Worm (Caenorhabditis elegans): ENCODE results near the gene F01D5.6.

DNA sequence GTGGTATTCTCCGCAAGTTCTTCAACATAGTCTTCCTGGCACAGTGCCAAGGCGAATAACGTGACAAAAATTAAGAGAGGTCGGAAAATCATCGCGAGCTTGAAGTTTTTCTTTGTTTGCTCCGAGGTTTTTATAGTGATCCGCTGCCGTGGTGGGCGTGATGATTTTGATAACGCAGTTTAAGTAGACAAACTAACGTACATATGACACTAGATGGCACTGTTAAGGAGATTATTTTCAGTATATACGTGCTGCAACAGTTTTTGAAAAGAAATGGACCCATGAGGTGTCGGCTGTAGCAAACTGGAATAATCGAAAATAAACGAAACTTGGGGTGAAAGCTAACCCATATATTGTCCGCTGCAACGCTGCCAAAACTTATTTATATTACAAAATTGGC lies 4.1 kb upstream of the F01D5.6 start, which contains the start of gene F01D5.5:
- TF ChIP-seq elt-1 (tag; optimal IDR thresholded peaks at IDR 0.05) (no peak), Y55F3AM.14 (GFP tag; optimal IDR thresholded peaks at IDR 0.05) (no peak), skn-1 (tag; optimal IDR thresholded peaks at IDR 0.05) (no peak), ztf-11 (tag; optimal IDR thresholded peaks at IDR 0.05) (no peak), R02D3.7 (tag; optimal IDR thresholded peaks at IDR 0.05) (no peak), nhr-25 (tag; optimal IDR thresholded peaks at IDR 0.05) (no peak), nhr-11 (tag; optimal IDR thresholded peaks at IDR 0.05) (no peak), egl-27 (tag; optimal IDR thresholded peaks at IDR 0.05) (no peak), F13H6.1 (tag; optimal IDR thresholded peaks at IDR 0.05) (no peak)

Measured in whole organism, L2 larva.